Worm (Caenorhabditis elegans): ENCODE data around the gene Y32G9B.1.

DNA sequence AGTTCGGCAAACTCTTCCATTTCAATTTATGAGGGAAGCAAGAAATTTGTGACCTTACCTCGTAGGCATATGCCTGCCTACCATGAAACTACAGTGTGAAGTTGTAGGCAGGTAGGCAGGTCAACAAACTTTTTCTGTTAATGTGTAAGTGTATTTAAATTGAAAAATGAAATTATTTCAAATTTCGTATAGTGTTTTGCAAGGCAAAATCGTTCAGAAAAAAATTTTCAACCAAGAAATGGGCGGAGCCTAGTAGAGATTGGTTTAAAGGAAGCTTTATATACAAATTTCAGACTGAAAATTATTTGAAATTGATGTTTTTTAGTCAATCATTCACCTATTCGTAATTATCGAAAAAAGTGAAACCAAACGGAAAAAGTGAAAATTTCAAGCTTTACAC lies 28.0 kb upstream of the Y32G9B.1 start:
- no peak for TF ChIP-seq F13C5.2 (tag; optimal IDR thresholded peaks at IDR 0.05)
- TF ChIP-seq ets-7 (tag; optimal IDR thresholded peaks at IDR 0.05) = no peak
- no peak for TF ChIP-seq B0310.2 (tag; optimal IDR thresholded peaks at IDR 0.05)
- no peak for TF ChIP-seq hnd-1 (tag; optimal IDR thresholded peaks at IDR 0.05)
- TF ChIP-seq ama-1 (optimal IDR thresholded peaks at IDR 0.05) = no peak
- TF ChIP-seq aly-1 (tag; optimal IDR thresholded peaks at IDR 0.05) = no peak
- no peak for TF ChIP-seq sea-1 (GFP tag; conservative IDR thresholded peaks at IDR 0.05)
- TF ChIP-seq hmg-4 (GFP tag; optimal IDR thresholded peaks at IDR 0.05) = no peak

Data from whole organism, early embryonic.